Fruit fly (Drosophila melanogaster) whole organism, embryonic: ENCODE results near the gene CG32428.

Experiments used
- Abd-B ChIP-seq: fragments of 200-800 bp; sonication (Bioruptor generic); optimal IDR thresholded peaks from 2 replicates; lab custom pipeline; 2018; ENCODE audit warnings: missing biosample characterization, mild to moderate bottlenecking, missing genetic modification characterization, moderate library complexity
- CG10366 ChIP-seq: fragments of 200-800 bp; sonication (Bioruptor generic); IDR thresholded peaks from 2 replicates; pipeline ENCODE4 v1.3.6; 2022; ENCODE audit warnings: missing biosample characterization, missing genetic modification characterization
- CG11247 ChIP-seq: fragments of 200-800 bp; sonication (Bioruptor generic); IDR thresholded peaks from 2 replicates; pipeline ENCODE4 v1.3.6; 2022; ENCODE audit warnings: missing biosample characterization, missing genetic modification characterization
- CG12219 ChIP-seq: fragments of 200-800 bp; sonication (Bioruptor generic); optimal IDR thresholded peaks from 3 replicates; lab custom pipeline; 2018; ENCODE audit warnings: missing biosample characterization, mild to moderate bottlenecking, missing genetic modification characterization
- CG12391 ChIP-seq: fragments of 200-800 bp; sonication (Bioruptor generic); optimal IDR thresholded peaks from 3 replicates; lab custom pipeline; 2018; ENCODE audit warnings: missing biosample characterization, mild to moderate bottlenecking, missing genetic modification characterization, moderate library complexity
- CG14710 ChIP-seq: fragments of 200-800 bp; sonication (Bioruptor generic); optimal IDR thresholded peaks from 3 replicates; lab custom pipeline; 2019; ENCODE audit warnings: missing biosample characterization, mild to moderate bottlenecking, missing genetic modification characterization, moderate library complexity
- CG15269 ChIP-seq: fragments of 200-800 bp; sonication (Bioruptor generic); optimal IDR thresholded peaks from 2 replicates; lab custom pipeline; 2018; ENCODE audit warnings: missing biosample characterization, mild to moderate bottlenecking, missing genetic modification characterization, moderate library complexity
- CG17568 ChIP-seq: fragments of 200-800 bp; sonication (Bioruptor generic); optimal IDR thresholded peaks from 2 replicates; lab custom pipeline; 2018; ENCODE audit warnings: missing biosample characterization, mild to moderate bottlenecking, missing genetic modification characterization, moderate library complexity
- CG17612 ChIP-seq: fragments of 200-800 bp; sonication (Bioruptor generic); IDR thresholded peaks from 2 replicates; pipeline ENCODE4 v1.3.6; 2022; ENCODE audit warnings: missing biosample characterization, missing genetic modification characterization
- CG2116 ChIP-seq: fragments of 200-800 bp; sonication (Bioruptor generic); optimal IDR thresholded peaks from 3 replicates; lab custom pipeline; 2018; ENCODE audit warnings: missing biosample characterization, mild to moderate bottlenecking, missing genetic modification characterization
- CG2129 ChIP-seq: fragments of 200-800 bp; sonication (Bioruptor generic); IDR thresholded peaks from 2 replicates; pipeline ENCODE4 v1.3.6; 2022; ENCODE audit warnings: missing biosample characterization, missing genetic modification characterization; ENCODE audit not compliant: partially characterized antibody
- CG2678 ChIP-seq: fragments of 200-800 bp; sonication (Bioruptor generic); optimal IDR thresholded peaks from 3 replicates; lab custom pipeline; 2019; ENCODE audit warnings: missing biosample characterization, mild to moderate bottlenecking, missing genetic modification characterization, moderate library complexity
- CG33213 ChIP-seq: fragments of 200-800 bp; sonication (Bioruptor generic); optimal IDR thresholded peaks from 3 replicates; lab custom pipeline; 2016; ENCODE audit warnings: missing biosample characterization, missing genetic modification characterization
- CG34422 ChIP-seq: fragments of 200-800 bp; sonication (Bioruptor generic); IDR thresholded peaks from 3 replicates; pipeline ENCODE4 v1.3.6; 2022; ENCODE audit warnings: missing biosample characterization, missing genetic modification characterization
- CG4707 ChIP-seq: fragments of 200-800 bp; sonication (Bioruptor generic); optimal IDR thresholded peaks from 2 replicates; lab custom pipeline; 2018; ENCODE audit warnings: missing biosample characterization, mild to moderate bottlenecking, missing genetic modification characterization, moderate library complexity
- CG5180 ChIP-seq: fragments of 200-800 bp; sonication (Bioruptor generic); optimal IDR thresholded peaks from 3 replicates; lab custom pipeline; 2017; ENCODE audit warnings: missing biosample characterization, missing genetic modification characterization, mild to moderate bottlenecking, moderate library complexity, missing genetic modification reagents
- CG7745 ChIP-seq: fragments of 200-800 bp; sonication (Bioruptor generic); optimal IDR thresholded peaks from 2 replicates; lab custom pipeline; 2018; ENCODE audit warnings: missing biosample characterization, mild to moderate bottlenecking, missing genetic modification characterization, moderate library complexity
- CG8765 ChIP-seq: fragments of 200-800 bp; sonication (Bioruptor generic); IDR thresholded peaks from 2 replicates; pipeline ENCODE4 v1.3.6; 2022; ENCODE audit warnings: missing biosample characterization, missing genetic modification characterization
- CG9609 ChIP-seq: fragments of 200-800 bp; sonication (Bioruptor generic); optimal IDR thresholded peaks from 3 replicates; lab custom pipeline; 2016; ENCODE audit warnings: missing biosample characterization, missing genetic modification characterization
- CG9727 ChIP-seq: fragments of 200-800 bp; sonication (Bioruptor generic); optimal IDR thresholded peaks from 3 replicates; lab custom pipeline; 2017; ENCODE audit warnings: missing biosample characterization, mild to moderate bottlenecking, missing genetic modification characterization
- Dek ChIP-seq: fragments of 200-800 bp; sonication (Bioruptor generic); optimal IDR thresholded peaks from 3 replicates; lab custom pipeline; 2019; ENCODE audit warnings: missing biosample characterization, mild to moderate bottlenecking, missing genetic modification characterization, moderate library complexity
- Doc2 ChIP-seq: fragments of 200-800 bp; sonication (Bioruptor generic); IDR thresholded peaks from 2 replicates; pipeline ENCODE4 v1.3.6; 2022; ENCODE audit warnings: missing biosample characterization, missing genetic modification characterization
- ERR ChIP-seq: fragments of 200-800 bp; sonication (Bioruptor generic); optimal IDR thresholded peaks from 2 replicates; lab custom pipeline; 2016; ENCODE audit warnings: missing biosample characterization, missing genetic modification characterization
- Eip74EF ChIP-seq, 2 experiments: fragments of 200-800 bp in 1 of 2; fragments of >200 bp in 1 of 2; sonication (Bioruptor generic) in 1 of 2; optimal IDR thresholded peaks; 2 replicates each; lab custom pipeline; 2017 to 2019; ENCODE audit warnings: missing biosample characterization in 2 of 2, missing genetic modification characterization in 2 of 2, mild to moderate bottlenecking in 1 of 2, moderate library complexity in 1 of 2
- HHEX ChIP-seq: fragments of 200-800 bp; sonication (Bioruptor generic); optimal IDR thresholded peaks from 3 replicates; lab custom pipeline; 2017; ENCODE audit warnings: missing biosample characterization, mild to moderate bottlenecking, missing genetic modification characterization, missing genetic modification reagents
- Hr3 ChIP-seq: fragments of 200-800 bp; sonication (Bioruptor generic); optimal IDR thresholded peaks from 3 replicates; lab custom pipeline; 2016; ENCODE audit warnings: missing biosample characterization, missing genetic modification characterization
- Mrtf ChIP-seq: fragments of 200-800 bp; sonication (Bioruptor generic); IDR thresholded peaks from 3 replicates; pipeline ENCODE4 v1.3.6; 2022; ENCODE audit warnings: missing biosample characterization, missing genetic modification characterization
- Nf-YA ChIP-seq: fragments of 200-800 bp; sonication (Bioruptor generic); IDR thresholded peaks from 2 replicates; pipeline ENCODE4 v1.3.6; 2022; ENCODE audit warnings: missing biosample characterization, missing genetic modification characterization
- Sin3A ChIP-seq: fragments of >200 bp; optimal IDR thresholded peaks from 2 replicates; lab custom pipeline; 2018
- Taf1 ChIP-seq: fragments of 200-800 bp; sonication (Bioruptor generic); IDR thresholded peaks from 2 replicates; pipeline ENCODE4 v1.3.6; 2022; ENCODE audit warnings: missing biosample characterization, missing genetic modification characterization
- YL-1 ChIP-seq: fragments of 200-800 bp; sonication (Bioruptor generic); optimal IDR thresholded peaks from 3 replicates; lab custom pipeline; 2017; ENCODE audit warnings: missing biosample characterization, mild to moderate bottlenecking, missing genetic modification characterization
- cad ChIP-seq: fragments of >200 bp; optimal IDR thresholded peaks from 2 replicates; lab custom pipeline; 2017; ENCODE audit warnings: missing biosample characterization, missing genetic modification characterization
- chn ChIP-seq: fragments of 200-800 bp; sonication (Bioruptor generic); optimal IDR thresholded peaks from 2 replicates; lab custom pipeline; 2016; ENCODE audit warnings: missing biosample characterization, missing genetic modification characterization
- corto ChIP-seq: fragments of 200-800 bp; sonication (Bioruptor generic); optimal IDR thresholded peaks from 2 replicates; lab custom pipeline; 2016; ENCODE audit warnings: missing biosample characterization, mild to moderate bottlenecking, missing genetic modification characterization, moderate library complexity
- crol ChIP-seq: fragments of 200-800 bp; sonication (Bioruptor generic); IDR thresholded peaks from 2 replicates; pipeline ENCODE4 v1.3.6; 2022; ENCODE audit warnings: missing biosample characterization, missing genetic modification characterization
- grn ChIP-seq: fragments of 200-800 bp; sonication (Bioruptor generic); optimal IDR thresholded peaks from 3 replicates; lab custom pipeline; 2017; ENCODE audit warnings: missing biosample characterization, missing genetic modification characterization
- gsb ChIP-seq: fragments of 200-800 bp; sonication (Bioruptor generic); IDR thresholded peaks from 2 replicates; pipeline ENCODE4 v1.3.6; 2022; ENCODE audit warnings: missing biosample characterization, missing genetic modification characterization
- hbn ChIP-seq: fragments of 200-800 bp; sonication (Bioruptor generic); IDR thresholded peaks from 2 replicates; pipeline ENCODE4 v1.3.6; 2022; ENCODE audit warnings: missing biosample characterization, missing genetic modification characterization; ENCODE audit not compliant: partially characterized antibody
- hth ChIP-seq: fragments of >200 bp; optimal IDR thresholded peaks from 2 replicates; lab custom pipeline; 2017; ENCODE audit warnings: inconsistent platforms
- insv ChIP-seq, 2 experiments: fragments of 200-800 bp; sonication (Bioruptor generic); optimal IDR thresholded peaks; 3 replicates each; lab custom pipeline; 2016 to 2018; ENCODE audit warnings: missing biosample characterization in 2 of 2, missing genetic modification characterization in 2 of 2
- kay ChIP-seq: fragments of 200-800 bp; sonication (Bioruptor generic); optimal IDR thresholded peaks from 2 replicates; lab custom pipeline; 2016; ENCODE audit warnings: missing biosample characterization, missing genetic modification characterization
- mam ChIP-seq: fragments of 200-800 bp; sonication (Bioruptor generic); optimal IDR thresholded peaks from 3 replicates; lab custom pipeline; 2016; ENCODE audit warnings: missing biosample characterization, missing genetic modification characterization
- pb ChIP-seq: fragments of 200-800 bp; sonication (Bioruptor generic); optimal IDR thresholded peaks from 3 replicates; lab custom pipeline; 2016; ENCODE audit warnings: missing biosample characterization, missing genetic modification characterization
- pho ChIP-seq: fragments of 200-800 bp; sonication (Bioruptor generic); optimal IDR thresholded peaks from 2 replicates; lab custom pipeline; 2016; ENCODE audit warnings: missing biosample characterization, missing genetic modification characterization
- phol ChIP-seq: fragments of 200-800 bp; sonication (Bioruptor generic); optimal IDR thresholded peaks from 3 replicates; lab custom pipeline; 2018; ENCODE audit warnings: missing biosample characterization, mild to moderate bottlenecking, missing genetic modification characterization, moderate library complexity
- ranshi ChIP-seq: fragments of 200-800 bp; sonication (Bioruptor generic); IDR thresholded peaks from 2 replicates; pipeline ENCODE4 v1.3.6; 2022; ENCODE audit warnings: missing biosample characterization, missing genetic modification characterization
- row ChIP-seq: fragments of 200-800 bp; sonication (Bioruptor generic); IDR thresholded peaks from 3 replicates; pipeline ENCODE4 v1.3.6; 2022; ENCODE audit warnings: missing biosample characterization, missing genetic modification characterization
- tgo ChIP-seq: fragments of 200-800 bp; sonication (Bioruptor generic); IDR thresholded peaks from 3 replicates; pipeline ENCODE4 v1.3.6; 2022; ENCODE audit warnings: missing biosample characterization, missing genetic modification characterization
- tll ChIP-seq, 2 experiments: fragments of 200-800 bp in 1 of 2; fragments of >200 bp in 1 of 2; sonication (Bioruptor generic) in 1 of 2; optimal IDR thresholded peaks; 2 replicates each; lab custom pipeline; 2017 to 2019; ENCODE audit warnings: missing biosample characterization in 2 of 2, missing genetic modification characterization in 2 of 2, mild to moderate bottlenecking in 1 of 2, moderate library complexity in 1 of 2
- zfh2 ChIP-seq: fragments of 200-800 bp; sonication (Bioruptor generic); optimal IDR thresholded peaks from 2 replicates; lab custom pipeline; 2016; ENCODE audit warnings: missing biosample characterization, missing genetic modification characterization

The CG32428 gene

DNA sequence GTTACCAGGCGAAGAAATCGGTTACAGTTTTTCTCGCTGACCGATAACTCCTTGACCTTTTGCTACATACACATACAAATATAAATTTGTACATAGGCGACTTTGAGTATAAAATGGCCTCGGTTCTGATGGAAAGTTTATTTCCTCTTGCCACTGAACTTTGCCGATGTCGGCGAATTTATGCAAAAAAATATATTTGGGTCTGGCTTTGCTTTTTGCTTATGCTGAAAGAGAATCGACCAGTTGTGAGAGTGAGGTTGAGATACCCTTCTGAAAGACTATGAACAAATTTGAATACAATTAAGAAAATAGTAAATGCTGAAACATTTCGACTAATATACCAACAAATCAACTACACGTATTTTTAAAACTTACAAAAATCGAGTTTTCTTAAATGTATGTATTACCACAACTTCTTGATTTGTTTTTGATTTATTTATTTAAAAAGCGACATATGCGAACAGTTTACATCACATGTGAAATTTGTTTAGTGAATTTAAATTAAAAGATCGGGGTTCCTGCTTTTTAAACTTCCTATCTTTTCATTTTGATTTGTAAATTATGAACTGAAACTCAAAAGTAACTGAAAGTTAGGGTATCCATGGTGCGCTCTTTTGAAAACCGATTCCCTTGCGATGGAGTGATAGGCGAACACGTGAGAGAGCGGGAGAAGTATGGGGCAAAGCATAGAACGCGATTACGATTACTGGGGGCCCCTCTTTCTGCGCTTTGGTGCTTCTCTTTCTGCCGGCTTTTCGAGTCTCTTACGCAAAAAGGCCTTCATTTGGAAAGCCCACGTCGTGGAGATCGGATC lies 35.8 kb upstream of the CG32428 start (continued):
- TF ChIP-seq CG9609 (peak; percentile 50), CG12391 (peak; percentile 84), CG9727 (GFP tag; lab: Kevin White, UChicago) (peak; percentile 88), hbn (GFP tag; lab: Robert Waterston, UW) (no peak), CG14710 (tag; lab: Kevin White, UChicago) (peak; percentile 78), CG17612 (GFP tag; lab: Robert Waterston, UW) (no peak), tll (GFP tag; optimal IDR thresholded peaks at IDR 0.05; lab: Kevin White, UChicago) (no peak), Eip74EF (GFP tag; optimal IDR thresholded peaks at IDR 0.05; lab: Kevin White, UChicago) (peak in 1 of 2 experiments; percentile 73), YL-1 (GFP tag; lab: Kevin White, UChicago) (peak; percentile 40), hth (lab: Kevin White, UChicago) (no peak), zfh2 (GFP tag; lab: Kevin White, UChicago) (peak; percentile 74), insv (GFP tag; optimal IDR thresholded peaks at IDR 0.05; lab: Kevin White, UChicago) (peak in 1 of 2 experiments; percentile 45), phol (tag; lab: Kevin White, UChicago) (peak; percentile 75), Hr3 (peak; percentile 65), Nf-YA (no peak), CG12219 (GFP tag; lab: Kevin White, UChicago) (peak; percentile 63), CG15269 (tag; lab: Kevin White, UChicago) (peak; percentile 82), CG33213 (GFP tag; lab: Kevin White, UChicago) (peak; percentile 44), Doc2 (no peak), kay (GFP tag; lab: Kevin White, UChicago) (no peak), chn (GFP tag; lab: Kevin White, UChicago) (peak; percentile 35), cad (no peak), pb (peak; percentile 20), CG2678 (peak; percentile 92), gsb (no peak), pho (GFP tag; lab: Kevin White, UChicago) (peak; percentile 85), CG17568 (GFP tag; lab: Kevin White, UChicago) (peak; percentile 58), Sin3A (lab: Kevin White, UChicago) (no peak), Taf1 (no peak), ranshi (GFP tag; lab: Robert Waterston, UW) (no peak), mam (peak; percentile 64), Abd-B (peak; percentile 64), grn (peak; percentile 88), CG2116 (GFP tag; lab: Kevin White, UChicago) (peak; percentile 33), tgo (GFP tag; lab: Robert Waterston, UW) (peak; percentile 54; the same call in 1 of the 3 replicates), CG34422 (no peak), CG8765 (GFP tag; lab: Robert Waterston, UW) (no peak), CG4707 (GFP tag; lab: Kevin White, UChicago) (no peak), row (GFP tag; lab: Robert Waterston, UW) (peak; percentile 91), HHEX (GFP tag; lab: Kevin White, UChicago) (peak; percentile 69), CG7745 (tag; lab: Kevin White, UChicago) (no peak), CG5180 (GFP tag; lab: Kevin White, UChicago) (peak; percentile 56), CG10366 (GFP tag; lab: Robert Waterston, UW) (peak; percentile 23), corto (GFP tag; lab: Kevin White, UChicago) (no peak), Mrtf (GFP tag; lab: Robert Waterston, UW) (no peak), CG11247 (GFP tag; lab: Robert Waterston, UW) (no peak), CG2129 (GFP tag; lab: Robert Waterston, UW) (no peak), ERR (GFP tag; lab: Kevin White, UChicago) (peak; percentile 52), crol (peak; percentile 44; the same call in 1 of the 2 replicates), Dek (tag; lab: Kevin White, UChicago) (peak; percentile 78)
